Fruit fly (Drosophila melanogaster): ENCODE data around the gene CG43255.

DNA sequence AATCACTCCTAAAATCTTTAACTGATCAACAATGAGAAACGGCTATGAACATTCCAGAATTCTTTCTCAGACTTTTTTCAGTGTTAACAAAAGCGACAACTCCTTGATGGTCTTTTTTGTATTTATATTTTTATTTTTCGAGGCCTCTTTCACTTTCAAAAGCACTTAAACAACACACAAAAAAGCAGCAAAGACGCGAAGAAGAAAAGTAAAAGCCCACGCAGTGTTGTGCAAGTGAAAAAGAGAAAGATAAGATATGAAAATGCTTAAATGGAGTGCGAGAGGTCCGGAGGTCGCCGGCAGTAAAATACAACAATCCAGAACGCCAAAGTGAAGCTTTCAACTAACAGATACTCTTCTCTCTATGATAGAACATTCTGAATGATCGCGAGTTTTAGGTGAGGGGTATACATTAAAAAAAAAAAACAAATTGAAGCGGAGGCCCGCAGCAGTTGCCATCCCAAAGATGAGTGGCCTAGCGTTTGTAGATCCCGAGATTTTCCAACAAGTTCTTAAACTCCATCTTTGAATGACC lies 30.3 kb upstream of the CG43255 start:
- TF ChIP-seq pan (optimal IDR thresholded peaks at IDR 0.05) (no peak), CG8478 (optimal IDR thresholded peaks at IDR 0.05) (no peak), psq (optimal IDR thresholded peaks at IDR 0.05) (no peak), usp (GFP tag; optimal IDR thresholded peaks at IDR 0.05) (no peak), Dll (optimal IDR thresholded peaks at IDR 0.05) (no peak), EcR (GFP tag; optimal IDR thresholded peaks at IDR 0.05) (no peak)

Data from whole organism.